Fruit fly (Drosophila melanogaster) whole organism, prepupa: ENCODE data around the gene CG13689.
A peak's percentile ranks its signal among the peaks of the same experiment; 100 is the strongest.

Source experiments
- CG11294 ChIP-seq: fragments of 200-800 bp; sonication (Bioruptor generic); IDR thresholded peaks from 2 replicates; pipeline ENCODE4 v1.3.6; 2022; ENCODE audit warnings: missing biosample characterization, missing genetic modification characterization
- CG11902 ChIP-seq: fragments of 200-800 bp; sonication (Bioruptor generic); optimal IDR thresholded peaks from 3 replicates; lab custom pipeline; 2016; ENCODE audit warnings: missing biosample characterization, missing genetic modification characterization
- CG15336 ChIP-seq: fragments of 200-800 bp; sonication (Bioruptor generic); IDR thresholded peaks from 2 replicates; pipeline ENCODE4 v1.3.6; 2022; ENCODE audit warnings: missing biosample characterization, missing genetic modification characterization
- CG1621 ChIP-seq: fragments of 200-800 bp; sonication (Bioruptor generic); optimal IDR thresholded peaks from 3 replicates; lab custom pipeline; 2018; ENCODE audit warnings: missing biosample characterization, mild to moderate bottlenecking, missing genetic modification characterization
- CG3032 ChIP-seq: fragments of 200-800 bp; optimal IDR thresholded peaks from 2 replicates; lab custom pipeline; 2019; ENCODE audit warnings: missing biosample characterization, mild to moderate bottlenecking, missing genetic modification characterization, moderate library complexity
- CG31627 ChIP-seq: fragments of 200-800 bp; sonication (Bioruptor generic); optimal IDR thresholded peaks from 3 replicates; lab custom pipeline; 2016; ENCODE audit warnings: missing biosample characterization, missing genetic modification characterization
- CG32006 ChIP-seq: fragments of 200-800 bp; sonication (Bioruptor generic); optimal IDR thresholded peaks from 3 replicates; lab custom pipeline; 2017; ENCODE audit warnings: missing biosample characterization, mild to moderate bottlenecking, missing genetic modification characterization
- CG4318 ChIP-seq: fragments of 200-800 bp; sonication (Bioruptor generic); optimal IDR thresholded peaks from 3 replicates; lab custom pipeline; 2017; ENCODE audit warnings: missing biosample characterization, mild to moderate bottlenecking, missing genetic modification characterization
- CG6792 ChIP-seq: fragments of 200-800 bp; sonication (Bioruptor generic); optimal IDR thresholded peaks from 3 replicates; lab custom pipeline; 2016; ENCODE audit warnings: missing biosample characterization, missing genetic modification characterization
- CG6808 ChIP-seq: fragments of 200-800 bp; sonication (Bioruptor generic); optimal IDR thresholded peaks from 3 replicates; lab custom pipeline; 2017; ENCODE audit warnings: missing biosample characterization, missing genetic modification characterization, mild to moderate bottlenecking, moderate library complexity, missing genetic modification reagents
- CG6854 ChIP-seq: fragments of 200-800 bp; sonication (Bioruptor generic); optimal IDR thresholded peaks from 2 replicates; lab custom pipeline; 2017; ENCODE audit warnings: missing biosample characterization, mild to moderate bottlenecking, missing genetic modification characterization
- CG8119 ChIP-seq: fragments of 200-800 bp; sonication (Bioruptor generic); IDR thresholded peaks from 3 replicates; pipeline ENCODE4 v1.3.6; 2022; ENCODE audit warnings: missing biosample characterization, missing genetic modification characterization
- Eip78C ChIP-seq: fragments of 200-800 bp; sonication (Bioruptor generic); peaks from one replicate; lab custom pipeline; 2016; ENCODE audit warnings: missing biosample characterization, missing genetic modification characterization
- Eip93F ChIP-seq: fragments of 200-800 bp; sonication (Bioruptor generic); optimal IDR thresholded peaks from 2 replicates; lab custom pipeline; 2016; ENCODE audit warnings: missing biosample characterization, mild to moderate bottlenecking, missing genetic modification characterization
- Ets21C ChIP-seq: fragments of 200-800 bp; sonication (Bioruptor generic); optimal IDR thresholded peaks from 3 replicates; lab custom pipeline; 2016; ENCODE audit warnings: missing biosample characterization, missing genetic modification characterization
- Hr38 ChIP-seq: sonication (Bioruptor generic); optimal IDR thresholded peaks from 2 replicates; lab custom pipeline; 2016; ENCODE audit warnings: missing biosample characterization, missing genetic modification characterization
- Hr39 ChIP-seq: fragments of 200-800 bp; sonication (Bioruptor generic); optimal IDR thresholded peaks from 2 replicates; lab custom pipeline; 2016; ENCODE audit warnings: missing biosample characterization, missing genetic modification characterization
- Hr4 ChIP-seq: fragments of 200-800 bp; sonication (Bioruptor generic); optimal IDR thresholded peaks from 3 replicates; lab custom pipeline; 2016; ENCODE audit warnings: missing biosample characterization, missing genetic modification characterization
- Met ChIP-seq: fragments of 200-800 bp; sonication (Bioruptor generic); optimal IDR thresholded peaks from 3 replicates; lab custom pipeline; 2016; ENCODE audit warnings: missing biosample characterization, missing genetic modification characterization
- OdsH ChIP-seq: fragments of 200-800 bp; sonication (Bioruptor generic); optimal IDR thresholded peaks from 3 replicates; lab custom pipeline; 2016; ENCODE audit warnings: missing biosample characterization, missing genetic modification characterization
- Smox ChIP-seq: fragments of 200-800 bp; sonication (Bioruptor generic); optimal IDR thresholded peaks from 3 replicates; lab custom pipeline; 2016; ENCODE audit warnings: missing biosample characterization, missing genetic modification characterization
- Sox102F ChIP-seq: fragments of 200-800 bp; sonication (Bioruptor generic); optimal IDR thresholded peaks from 2 replicates; lab custom pipeline; 2016; ENCODE audit warnings: missing biosample characterization, mild to moderate bottlenecking, missing genetic modification characterization
- Sox14 ChIP-seq: fragments of 200-800 bp; sonication (Bioruptor generic); optimal IDR thresholded peaks from 3 replicates; lab custom pipeline; 2016; ENCODE audit warnings: missing biosample characterization, missing genetic modification characterization
- Sox15 ChIP-seq: fragments of 200-800 bp; sonication (Bioruptor generic); optimal IDR thresholded peaks from 3 replicates; lab custom pipeline; 2016; ENCODE audit warnings: missing biosample characterization, missing genetic modification characterization
- achi ChIP-seq: fragments of 200-800 bp; sonication (Bioruptor generic); optimal IDR thresholded peaks from 3 replicates; lab custom pipeline; 2016; ENCODE audit warnings: missing biosample characterization, missing genetic modification characterization
- acj6 ChIP-seq: fragments of 200-800 bp; sonication (Bioruptor generic); optimal IDR thresholded peaks from 3 replicates; lab custom pipeline; 2016; ENCODE audit warnings: missing biosample characterization, missing genetic modification characterization
- cyc ChIP-seq: fragments of 200-800 bp; sonication (Bioruptor generic); optimal IDR thresholded peaks from 3 replicates; lab custom pipeline; 2016; ENCODE audit warnings: missing biosample characterization, missing genetic modification characterization
- dac ChIP-seq: fragments of 200-800 bp; sonication (Bioruptor generic); optimal IDR thresholded peaks from 2 replicates; lab custom pipeline; 2017; ENCODE audit warnings: missing biosample characterization, mild to moderate bottlenecking, missing genetic modification characterization
- dsx ChIP-seq: fragments of 200-800 bp; optimal IDR thresholded peaks from 3 replicates; lab custom pipeline; 2019; ENCODE audit warnings: missing biosample characterization, mild to moderate bottlenecking, missing genetic modification characterization, moderate library complexity; ENCODE audit not compliant: poor library complexity, severe bottlenecking
- eg ChIP-seq: fragments of 200-800 bp; sonication (Bioruptor generic); IDR thresholded peaks from 3 replicates; pipeline ENCODE4 v1.3.6; 2022; ENCODE audit warnings: missing biosample characterization, missing genetic modification characterization
- esn ChIP-seq: fragments of 200-800 bp; sonication (Bioruptor generic); optimal IDR thresholded peaks from 2 replicates; lab custom pipeline; 2016; ENCODE audit warnings: missing biosample characterization, mild to moderate bottlenecking, missing genetic modification characterization, moderate library complexity
- fd59A ChIP-seq: fragments of 200-800 bp; sonication (Bioruptor generic); optimal IDR thresholded peaks from 2 replicates; lab custom pipeline; 2017; ENCODE audit warnings: missing biosample characterization, mild to moderate bottlenecking, missing genetic modification characterization, missing genetic modification reagents
- fd85E ChIP-seq: fragments of 200-800 bp; sonication (Bioruptor generic); optimal IDR thresholded peaks from 3 replicates; lab custom pipeline; 2016; ENCODE audit warnings: missing biosample characterization, missing genetic modification characterization
- fkh ChIP-seq: fragments of 200-800 bp; sonication (Bioruptor generic); optimal IDR thresholded peaks from 3 replicates; lab custom pipeline; 2017; ENCODE audit warnings: missing biosample characterization, mild to moderate bottlenecking, missing genetic modification characterization, moderate library complexity
- lz ChIP-seq: fragments of 200-800 bp; sonication (Bioruptor generic); optimal IDR thresholded peaks from 3 replicates; lab custom pipeline; 2016; ENCODE audit warnings: missing biosample characterization, missing genetic modification characterization
- net ChIP-seq: fragments of 200-800 bp; sonication (Bioruptor generic); optimal IDR thresholded peaks from 3 replicates; lab custom pipeline; 2016; ENCODE audit warnings: missing biosample characterization, missing genetic modification characterization
- pdm3 ChIP-seq: fragments of 200-800 bp; sonication (Bioruptor generic); optimal IDR thresholded peaks from 3 replicates; lab custom pipeline; 2016; ENCODE audit warnings: missing biosample characterization, missing genetic modification characterization
- salr ChIP-seq, 2 experiments: fragments of 200-800 bp; sonication (Bioruptor generic); optimal IDR thresholded peaks; 3 replicates each; lab custom pipeline; 2016 to 2018; ENCODE audit warnings: missing biosample characterization in 2 of 2, missing genetic modification characterization in 2 of 2, mild to moderate bottlenecking in 1 of 2
- svp ChIP-seq: fragments of 200-800 bp; sonication (Bioruptor generic); peaks from one replicate; lab custom pipeline; 2016; ENCODE audit warnings: missing biosample characterization, missing genetic modification characterization
- topi ChIP-seq: fragments of 200-800 bp; sonication (Bioruptor generic); optimal IDR thresholded peaks from 3 replicates; lab custom pipeline; 2016; ENCODE audit warnings: missing biosample characterization, missing genetic modification characterization
- vri ChIP-seq: fragments of 200-800 bp; sonication (Bioruptor generic); optimal IDR thresholded peaks from 3 replicates; lab custom pipeline; 2016; ENCODE audit warnings: missing biosample characterization, mild to moderate bottlenecking, missing genetic modification characterization

Gene CG13689

dm6 chr2L:615023-615422, 12.4 kb downstream of the CG13689 start:
- TF ChIP-seq fkh (no peak), Sox14 (GFP tag; lab: Kevin White, UChicago) (peak; percentile 10), Hr39 (GFP tag; lab: Kevin White, UChicago) (peak; percentile 13), svp (GFP tag; lab: Kevin White, UChicago) (peak; percentile 65), CG31627 (peak; percentile 33), CG11294 (GFP tag; lab: Robert Waterston, UW) (no peak), CG8119 (no peak), achi (GFP tag; lab: Kevin White, UChicago) (peak; percentile 10), acj6 (GFP tag; lab: Kevin White, UChicago) (no peak), Smox (peak; percentile 32), cyc (GFP tag; lab: Kevin White, UChicago) (peak; percentile 30), CG3032 (tag; lab: Kevin White, UChicago) (no peak), salr (GFP tag; optimal IDR thresholded peaks at IDR 0.05; lab: Kevin White, UChicago) (no peak), lz (GFP tag; lab: Kevin White, UChicago) (peak; percentile 26), CG15336 (0 out of 2 replicates have a peak, but pooled peaks have one; percentile 19), topi (GFP tag; lab: Kevin White, UChicago) (peak; percentile 5), net (no peak), Met (GFP tag; lab: Kevin White, UChicago) (peak; percentile 43), Hr4 (GFP tag; lab: Kevin White, UChicago) (no peak), CG6808 (GFP tag; lab: Kevin White, UChicago) (no peak), dsx (GFP tag; lab: Kevin White, UChicago) (no peak), Eip78C (GFP tag; lab: Kevin White, UChicago) (peak; percentile 80)
- TF ChIP-seq, all 60 proteins: peak for 12

dm6 chr2L:619739-620138, 17.1 kb downstream of the CG13689 start:
- TF ChIP-seq acj6 (GFP tag; lab: Kevin White, UChicago) (no peak), CG6854 (GFP tag; lab: Kevin White, UChicago) (no peak), Smox (no peak), eg (GFP tag; lab: Robert Waterston, UW) (peak; percentile 34; the same call in 1 of the 3 replicates), Hr4 (GFP tag; lab: Kevin White, UChicago) (peak; percentile 6), OdsH (peak; percentile 36), dac (GFP tag; lab: Kevin White, UChicago) (peak; percentile 23), esn (GFP tag; lab: Kevin White, UChicago) (peak; percentile 28), Met (GFP tag; lab: Kevin White, UChicago) (no peak), Eip78C (GFP tag; lab: Kevin White, UChicago) (peak; percentile 26), Hr39 (GFP tag; lab: Kevin White, UChicago) (no peak), CG32006 (GFP tag; lab: Kevin White, UChicago) (peak; percentile 58), net (peak; percentile 14), CG31627 (peak; percentile 4), Sox102F (peak; percentile 14), svp (GFP tag; lab: Kevin White, UChicago) (peak; percentile 62), CG8119 (0 out of 3 replicates have a peak, but pooled peaks have one; percentile 21), CG1621 (tag; lab: Kevin White, UChicago) (no peak), CG4318 (GFP tag; lab: Kevin White, UChicago) (peak; percentile 12), pdm3 (GFP tag; lab: Kevin White, UChicago) (peak; percentile 35)

dm6 chr2L:621101-621500, 18.5 kb downstream of the CG13689 start, which contains the start of gene lectin-21Cb:
Gene lectin-21Cb (minus strand): TSS chr2L:621201.
- TF ChIP-seq Eip93F (no peak), CG32006 (GFP tag; lab: Kevin White, UChicago) (no peak), vri (GFP tag; lab: Kevin White, UChicago) (no peak), CG11902 (GFP tag; lab: Kevin White, UChicago) (no peak), Hr38 (no peak), Hr4 (GFP tag; lab: Kevin White, UChicago) (no peak), dsx (GFP tag; lab: Kevin White, UChicago) (no peak), salr (GFP tag; optimal IDR thresholded peaks at IDR 0.05; lab: Kevin White, UChicago) (no peak), CG6792 (GFP tag; lab: Kevin White, UChicago) (no peak), CG4318 (GFP tag; lab: Kevin White, UChicago) (no peak), CG6854 (GFP tag; lab: Kevin White, UChicago) (no peak), Ets21C (no peak), Sox15 (GFP tag; lab: Kevin White, UChicago) (no peak), lz (GFP tag; lab: Kevin White, UChicago) (no peak), OdsH (no peak), CG31627 (no peak), fd59A (GFP tag; lab: Kevin White, UChicago) (no peak), Met (GFP tag; lab: Kevin White, UChicago) (no peak), fd85E (GFP tag; lab: Kevin White, UChicago) (no peak)
- TF ChIP-seq, all 60 proteins: peak for 0
